Fruit fly (Drosophila melanogaster): ENCODE results near the gene yip2.

dm6 chr2L:9911783-9912182 is 3.3 kb upstream of the yip2 start:
- TF ChIP-seq CG15710 (tag; optimal IDR thresholded peaks at IDR 0.05) = no peak
- TF ChIP-seq CG9948 (tag; optimal IDR thresholded peaks at IDR 0.05) = no peak
- 0 out of 2 replicates have a peak, but pooled peaks have one; percentile 17 for TF ChIP-seq CG12605 (GFP tag; IDR thresholded peaks at IDR 0.05)
- peak; percentile 10 for TF ChIP-seq Snoo (tag; optimal IDR thresholded peaks at IDR 0.05)
- TF ChIP-seq EcR (GFP tag; optimal IDR thresholded peaks at IDR 0.05) = no peak
- no peak for TF ChIP-seq CG34367 (tag; optimal IDR thresholded peaks at IDR 0.05)
- TF ChIP-seq Ets98B (GFP tag; IDR thresholded peaks at IDR 0.05) = peak; percentile 76
- peak; percentile 73 for TF ChIP-seq CG4496 (GFP tag; IDR thresholded peaks at IDR 0.05)
- peak; percentile 5 for TF ChIP-seq CG17806 (tag; optimal IDR thresholded peaks at IDR 0.05)
